Fruit fly (Drosophila melanogaster) whole organism, embryonic: ENCODE measurements around the gene CG12009.

Experiments
- Atf3 ChIP-seq: fragments of 200-800 bp; sonication (Bioruptor generic); optimal IDR thresholded peaks from 3 replicates; lab custom pipeline; 2016; ENCODE audit warnings: missing biosample characterization, missing genetic modification characterization
- CG10543 ChIP-seq: fragments of 200-800 bp; sonication (Bioruptor generic); optimal IDR thresholded peaks from 3 replicates; lab custom pipeline; 2017; ENCODE audit warnings: missing biosample characterization, mild to moderate bottlenecking, missing genetic modification characterization, moderate library complexity
- CG10565 ChIP-seq: fragments of 200-800 bp; sonication (Bioruptor generic); optimal IDR thresholded peaks from 3 replicates; lab custom pipeline; 2016; ENCODE audit warnings: missing biosample characterization, mild to moderate bottlenecking, missing genetic modification characterization
- CG11723 ChIP-seq: fragments of 200-800 bp; sonication (Bioruptor generic); optimal IDR thresholded peaks from 2 replicates; lab custom pipeline; 2017; ENCODE audit warnings: missing biosample characterization, mild to moderate bottlenecking, missing genetic modification characterization
- CG1233 ChIP-seq: fragments of 200-800 bp; sonication (Bioruptor generic); optimal IDR thresholded peaks from 4 replicates; lab custom pipeline; 2018; ENCODE audit warnings: missing biosample characterization, mild to moderate bottlenecking, missing genetic modification characterization
- CG14014 ChIP-seq: fragments of 200-800 bp; sonication (Bioruptor generic); IDR thresholded peaks from 2 replicates; pipeline ENCODE4 v1.3.6; 2022; ENCODE audit warnings: missing biosample characterization, missing genetic modification characterization
- CG14667 ChIP-seq: fragments of 200-800 bp; sonication (Bioruptor generic); IDR thresholded peaks from 2 replicates; pipeline ENCODE4 v1.3.6; 2022; ENCODE audit warnings: missing biosample characterization, missing genetic modification characterization
- CG14860 ChIP-seq: fragments of 200-800 bp; sonication (Bioruptor generic); IDR thresholded peaks from 3 replicates; pipeline ENCODE4 v1.3.6; 2022; ENCODE audit warnings: missing biosample characterization, missing genetic modification characterization; ENCODE audit not compliant: partially characterized antibody
- CG18011 ChIP-seq: fragments of 200-800 bp; sonication (Bioruptor generic); optimal IDR thresholded peaks from 2 replicates; lab custom pipeline; 2017; ENCODE audit warnings: missing biosample characterization, missing genetic modification characterization, mild to moderate bottlenecking, moderate library complexity, missing genotype
- CG18262 ChIP-seq: fragments of 200-800 bp; optimal IDR thresholded peaks from 3 replicates; lab custom pipeline; 2019; ENCODE audit warnings: missing biosample characterization, mild to moderate bottlenecking, missing genetic modification characterization, moderate library complexity
- CG2129 ChIP-seq: fragments of 200-800 bp; sonication (Bioruptor generic); IDR thresholded peaks from 2 replicates; pipeline ENCODE4 v1.3.6; 2022; ENCODE audit warnings: missing biosample characterization, missing genetic modification characterization; ENCODE audit not compliant: partially characterized antibody
- CG2678 ChIP-seq: fragments of 200-800 bp; sonication (Bioruptor generic); optimal IDR thresholded peaks from 3 replicates; lab custom pipeline; 2019; ENCODE audit warnings: missing biosample characterization, mild to moderate bottlenecking, missing genetic modification characterization, moderate library complexity
- CG31388 ChIP-seq: fragments of 200-800 bp; sonication (Bioruptor generic); optimal IDR thresholded peaks from 2 replicates; lab custom pipeline; 2016; ENCODE audit warnings: missing biosample characterization, missing genetic modification characterization
- CG31441 ChIP-seq: fragments of 200-800 bp; sonication (Bioruptor generic); IDR thresholded peaks from 2 replicates; pipeline ENCODE4 v1.3.6; 2022; ENCODE audit warnings: missing biosample characterization, missing genetic modification characterization
- CG34376 ChIP-seq: fragments of 200-800 bp; sonication (Bioruptor generic); optimal IDR thresholded peaks from 2 replicates; lab custom pipeline; 2018; ENCODE audit warnings: missing biosample characterization, mild to moderate bottlenecking, missing genetic modification characterization
- CG3726 ChIP-seq: fragments of 200-800 bp; sonication (Bioruptor generic); IDR thresholded peaks from 3 replicates; pipeline ENCODE4, ENCODE4 v1.3.6; 2022; ENCODE audit warnings: missing biosample characterization, missing genetic modification characterization
- CG4730 ChIP-seq: fragments of 200-800 bp; sonication (Bioruptor generic); IDR thresholded peaks from 2 replicates; pipeline ENCODE4 v1.3.6; 2022; ENCODE audit warnings: missing biosample characterization, missing genetic modification characterization
- CG6854 ChIP-seq: fragments of 200-800 bp; sonication (Bioruptor generic); optimal IDR thresholded peaks from 3 replicates; lab custom pipeline; 2017; ENCODE audit warnings: missing biosample characterization, mild to moderate bottlenecking, missing genetic modification characterization
- CG7786 ChIP-seq: fragments of 200-800 bp; sonication (Bioruptor generic); optimal IDR thresholded peaks from 2 replicates; lab custom pipeline; 2016; ENCODE audit warnings: missing biosample characterization, missing genetic modification characterization
- D ChIP-seq, 2 experiments: fragments of 200-800 bp in 1 of 2; fragments of >200 bp in 1 of 2; sonication (Bioruptor generic) in 1 of 2; optimal IDR thresholded peaks; 2 replicates in 1 of 2; 3 replicates in 1 of 2; lab custom pipeline; 2017; ENCODE audit warnings: mild to moderate bottlenecking in 1 of 2, missing biosample characterization in 1 of 2, missing genetic modification characterization in 1 of 2, missing genetic modification reagents in 1 of 2
- D19A ChIP-seq: fragments of 200-800 bp; optimal IDR thresholded peaks from 3 replicates; lab custom pipeline; 2019; ENCODE audit warnings: missing biosample characterization, mild to moderate bottlenecking, missing genetic modification characterization, moderate library complexity
- Dll ChIP-seq: fragments of 200-800 bp; sonication (Bioruptor generic); IDR thresholded peaks from 4 replicates; pipeline ENCODE4 v1.3.6; 2022; ENCODE audit warnings: missing biosample characterization, missing genetic modification characterization; ENCODE audit not compliant: partially characterized antibody
- Eip74EF ChIP-seq, 2 experiments: fragments of 200-800 bp in 1 of 2; fragments of >200 bp in 1 of 2; sonication (Bioruptor generic) in 1 of 2; optimal IDR thresholded peaks; 2 replicates each; lab custom pipeline; 2017 to 2019; ENCODE audit warnings: missing biosample characterization in 2 of 2, missing genetic modification characterization in 2 of 2, mild to moderate bottlenecking in 1 of 2, moderate library complexity in 1 of 2
- Hr39 ChIP-seq: fragments of >200 bp; optimal IDR thresholded peaks from 2 replicates; lab custom pipeline; 2017
- Hr51 ChIP-seq, 2 experiments: fragments of 200-800 bp; sonication (Bioruptor generic); optimal IDR thresholded peaks; 2 replicates in 1 of 2; 3 replicates in 1 of 2; lab custom pipeline; 2016 to 2018; ENCODE audit warnings: missing biosample characterization in 2 of 2, missing genetic modification characterization in 2 of 2, mild to moderate bottlenecking in 1 of 2, moderate library complexity in 1 of 2
- Hsf ChIP-seq: fragments of 200-800 bp; sonication (Bioruptor generic); optimal IDR thresholded peaks from 3 replicates; lab custom pipeline; 2016; ENCODE audit warnings: missing biosample characterization, missing genetic modification characterization
- MTF-1 ChIP-seq: fragments of 200-800 bp; sonication (Bioruptor generic); optimal IDR thresholded peaks from 2 replicates; lab custom pipeline; 2018; ENCODE audit warnings: missing biosample characterization, mild to moderate bottlenecking, missing genetic modification characterization, borderline replicate concordance
- Mad ChIP-seq: fragments of 200-800 bp; sonication (Bioruptor generic); optimal IDR thresholded peaks from 2 replicates; lab custom pipeline; 2016; ENCODE audit warnings: missing biosample characterization, missing genetic modification characterization
- Max ChIP-seq: fragments of 200-800 bp; sonication (Bioruptor generic); optimal IDR thresholded peaks from 2 replicates; lab custom pipeline; 2016; ENCODE audit warnings: missing biosample characterization, mild to moderate bottlenecking, missing genetic modification characterization
- Scr ChIP-seq: fragments of 200-800 bp; sonication (Bioruptor generic); IDR thresholded peaks from 2 replicates; pipeline ENCODE4 v1.3.6; 2022; ENCODE audit warnings: missing biosample characterization, missing genetic modification characterization; ENCODE audit not compliant: partially characterized antibody
- chinmo ChIP-seq: fragments of 200-800 bp; sonication (Bioruptor generic); IDR thresholded peaks from 4 replicates; pipeline ENCODE4 v1.3.6; 2022; ENCODE audit warnings: missing biosample characterization, missing genetic modification characterization; ENCODE audit not compliant: partially characterized antibody
- ci ChIP-seq: fragments of 200-800 bp; sonication (Bioruptor generic); IDR thresholded peaks from 3 replicates; pipeline ENCODE4 v1.3.6; 2022; ENCODE audit warnings: missing biosample characterization, missing genetic modification characterization
- crp ChIP-seq, 2 experiments: fragments of 200-800 bp; sonication (Bioruptor generic); optimal IDR thresholded peaks; 2 replicates in 1 of 2; 3 replicates in 1 of 2; lab custom pipeline; 2017; ENCODE audit warnings: missing biosample characterization in 2 of 2, missing genetic modification characterization in 2 of 2, mild to moderate bottlenecking in 1 of 2, moderate library complexity in 1 of 2
- fd3F ChIP-seq: fragments of 200-800 bp; sonication (Bioruptor generic); optimal IDR thresholded peaks from 2 replicates; lab custom pipeline; 2018; ENCODE audit warnings: missing biosample characterization, mild to moderate bottlenecking, missing genetic modification characterization, moderate library complexity
- fu2 ChIP-seq: fragments of 200-800 bp; sonication (Bioruptor generic); optimal IDR thresholded peaks from 2 replicates; lab custom pipeline; 2016; ENCODE audit warnings: missing biosample characterization, missing genetic modification characterization
- gce ChIP-seq: fragments of 200-800 bp; sonication (Bioruptor generic); IDR thresholded peaks from 3 replicates; pipeline ENCODE4 v1.3.6; 2022; ENCODE audit warnings: missing biosample characterization, missing genetic modification characterization
- kay ChIP-seq: fragments of 200-800 bp; sonication (Bioruptor generic); optimal IDR thresholded peaks from 2 replicates; lab custom pipeline; 2016; ENCODE audit warnings: missing biosample characterization, missing genetic modification characterization
- onecut ChIP-seq: fragments of 200-800 bp; sonication (Bioruptor generic); IDR thresholded peaks from 2 replicates; pipeline ENCODE4 v1.3.6; 2022; ENCODE audit warnings: missing biosample characterization, missing genetic modification characterization
- pita ChIP-seq: fragments of 200-800 bp; sonication (Bioruptor generic); optimal IDR thresholded peaks from 2 replicates; lab custom pipeline; 2017; ENCODE audit warnings: missing biosample characterization, mild to moderate bottlenecking, missing genetic modification characterization
- scrt ChIP-seq: fragments of 200-800 bp; sonication (Bioruptor generic); optimal IDR thresholded peaks from 2 replicates; lab custom pipeline; 2018; ENCODE audit warnings: missing biosample characterization, mild to moderate bottlenecking, missing genetic modification characterization, moderate library complexity
- sim ChIP-seq: fragments of 200-800 bp; sonication (Bioruptor generic); IDR thresholded peaks from 2 replicates; pipeline ENCODE4 v1.3.6; 2022; ENCODE audit warnings: missing biosample characterization, missing genetic modification characterization
- sima ChIP-seq: fragments of 200-800 bp; sonication (Bioruptor generic); optimal IDR thresholded peaks from 2 replicates; lab custom pipeline; 2016; ENCODE audit warnings: missing biosample characterization, missing genetic modification characterization
- sr ChIP-seq: fragments of 200-800 bp; sonication (Bioruptor generic); IDR thresholded peaks from 3 replicates; pipeline ENCODE4 v1.3.6; 2022; ENCODE audit warnings: missing biosample characterization, missing genetic modification characterization
- tll ChIP-seq, 2 experiments: fragments of 200-800 bp in 1 of 2; fragments of >200 bp in 1 of 2; sonication (Bioruptor generic) in 1 of 2; optimal IDR thresholded peaks; 2 replicates each; lab custom pipeline; 2017 to 2019; ENCODE audit warnings: missing biosample characterization in 2 of 2, missing genetic modification characterization in 2 of 2, mild to moderate bottlenecking in 1 of 2, moderate library complexity in 1 of 2
- tx ChIP-seq: fragments of 200-800 bp; sonication (Bioruptor generic); optimal IDR thresholded peaks from 2 replicates; lab custom pipeline; 2016; ENCODE audit warnings: missing biosample characterization, missing genetic modification characterization
- vnd ChIP-seq: fragments of 200-800 bp; sonication (Bioruptor generic); IDR thresholded peaks from 3 replicates; pipeline ENCODE4 v1.3.6; 2022; ENCODE audit warnings: missing biosample characterization, missing genetic modification characterization; ENCODE audit not compliant: partially characterized antibody
- z ChIP-seq: fragments of 200-800 bp; sonication (Bioruptor generic); IDR thresholded peaks from 3 replicates; pipeline ENCODE4 v1.3.6; 2022; ENCODE audit warnings: missing biosample characterization, missing genetic modification characterization

The CG12009 gene

DNA sequence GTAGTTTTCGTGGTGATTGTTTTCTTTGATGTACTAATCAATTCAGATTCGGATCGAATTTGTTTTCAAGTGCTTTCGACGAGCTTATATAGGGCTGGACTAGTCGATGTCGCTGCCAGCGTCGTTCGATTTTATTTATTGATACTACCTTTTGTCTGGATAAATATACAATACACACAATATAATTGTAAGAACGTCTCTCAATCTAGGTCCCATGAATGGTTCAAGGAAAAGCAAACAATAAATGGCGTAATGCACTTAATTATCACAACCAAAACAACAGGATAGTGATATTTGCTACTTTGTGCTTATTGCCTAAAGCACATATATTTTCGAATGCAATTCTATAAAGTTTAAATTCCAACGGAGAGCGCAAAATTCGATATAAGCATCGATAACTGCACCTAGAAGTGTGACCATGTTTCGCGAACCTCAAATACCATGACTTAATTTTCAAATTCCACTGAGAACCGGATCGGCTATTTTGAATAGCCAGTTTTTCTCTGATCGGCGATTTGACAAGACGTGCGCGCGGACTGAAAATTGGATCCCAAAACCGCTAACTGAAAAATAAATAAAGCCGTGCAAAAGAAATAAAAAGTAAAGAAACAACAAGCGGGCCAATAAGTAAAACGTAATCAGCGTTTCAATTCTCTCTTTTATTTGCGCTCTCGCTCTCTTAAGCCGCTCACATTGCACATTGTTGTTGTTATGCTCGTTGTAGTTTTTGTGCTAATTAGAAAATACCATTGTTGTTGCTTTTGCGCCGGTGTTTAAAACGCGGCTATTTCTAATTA, 45.3 kb downstream of the CG12009 start, which contains the start of the genes Drsl6 and kst (continued):
- TF ChIP-seq CG11723 = no peak
- no peak for TF ChIP-seq D (optimal IDR thresholded peaks at IDR 0.05; lab: Kevin White, UChicago)
- TF ChIP-seq D (GFP tag; optimal IDR thresholded peaks at IDR 0.05; lab: Kevin White, UChicago) = no peak
- no peak for TF ChIP-seq CG2129 (GFP tag; lab: Robert Waterston, UW)
- TF ChIP-seq CG3726 (GFP tag; lab: Robert Waterston, UW) = no peak
- no peak for TF ChIP-seq CG31388 (GFP tag; lab: Kevin White, UChicago)
- TF ChIP-seq CG2678 (tag; lab: Kevin White, UChicago) = no peak
- TF ChIP-seq Atf3 = no peak
- TF ChIP-seq Hr51 (GFP tag; optimal IDR thresholded peaks at IDR 0.05; lab: Kevin White, UChicago) = no peak
- TF ChIP-seq gce = peak; percentile 37; the same call in 1 of the 3 replicates
- peak; percentile 30; the same call in 1 of the 4 replicates for TF ChIP-seq Dll
- TF ChIP-seq CG34376 (GFP tag; lab: Kevin White, UChicago) = peak; percentile 62
- no peak for TF ChIP-seq D19A (tag; lab: Kevin White, UChicago)
- no peak for TF ChIP-seq kay (GFP tag; lab: Kevin White, UChicago)
- no peak for TF ChIP-seq CG10565 (GFP tag; lab: Kevin White, UChicago)
- no peak for TF ChIP-seq tx (GFP tag; lab: Kevin White, UChicago)
- TF ChIP-seq Hr39 (lab: Kevin White, UChicago) = no peak
- TF ChIP-seq onecut (GFP tag; lab: Robert Waterston, UW) = peak; percentile 24; the same call in 1 of the 2 replicates
- TF ChIP-seq Mad (GFP tag; lab: Kevin White, UChicago) = peak; percentile 3
- no peak for TF ChIP-seq CG4730 (GFP tag; lab: Robert Waterston, UW)
- no peak for TF ChIP-seq vnd (GFP tag; lab: Robert Waterston, UW)
- TF ChIP-seq Hsf (GFP tag; lab: Kevin White, UChicago) = no peak
- TF ChIP-seq z (GFP tag; lab: Robert Waterston, UW) = no peak
- peak in 1 of 2 experiments; percentile 36 for TF ChIP-seq Eip74EF (GFP tag; optimal IDR thresholded peaks at IDR 0.05; lab: Kevin White, UChicago)
- no peak for TF ChIP-seq sima (GFP tag; lab: Kevin White, UChicago)
- no peak; the same call in 1 of the 2 replicates for TF ChIP-seq Scr
- TF ChIP-seq CG14667 (GFP tag; lab: Robert Waterston, UW) = no peak
- TF ChIP-seq CG1233 (GFP tag; lab: Kevin White, UChicago) = no peak
- no peak for TF ChIP-seq fd3F (GFP tag; lab: Kevin White, UChicago)
- TF ChIP-seq CG7786 (GFP tag; lab: Kevin White, UChicago) = no peak
- TF ChIP-seq scrt (GFP tag; lab: Kevin White, UChicago) = no peak
- TF ChIP-seq Max (GFP tag; lab: Kevin White, UChicago) = no peak
- no peak; the same call in 2 of the 3 replicates for TF ChIP-seq sr (GFP tag; lab: Robert Waterston, UW)
- TF ChIP-seq ci (GFP tag; lab: Robert Waterston, UW) = peak; percentile 53; the same call in 2 of the 3 replicates
- TF ChIP-seq sim (GFP tag; lab: Robert Waterston, UW) = no peak
- peak; percentile 12; the same call in 1 of the 2 replicates for TF ChIP-seq CG14014
- no peak; the same call in 2 of the 3 replicates for TF ChIP-seq CG14860 (GFP tag; lab: Robert Waterston, UW)
- no peak for TF ChIP-seq CG31441 (GFP tag; lab: Robert Waterston, UW)
- peak; percentile 55 for TF ChIP-seq CG10543
- no peak for TF ChIP-seq fu2 (GFP tag; lab: Kevin White, UChicago)
- peak; percentile 24 for TF ChIP-seq CG6854 (GFP tag; lab: Kevin White, UChicago)
- peak; percentile 75; the same call in 2 of the 4 replicates for TF ChIP-seq chinmo (GFP tag; lab: Robert Waterston, UW)
- peak; percentile 17 for TF ChIP-seq CG18262 (tag; lab: Kevin White, UChicago)
- no peak for TF ChIP-seq pita (GFP tag; lab: Kevin White, UChicago)
- TF ChIP-seq MTF-1 (GFP tag; lab: Kevin White, UChicago) = peak; percentile 13
- TF ChIP-seq CG18011 = no peak
- TF ChIP-seq crp (GFP tag; optimal IDR thresholded peaks at IDR 0.05; lab: Kevin White, UChicago) = no peak
- TF ChIP-seq tll (GFP tag; optimal IDR thresholded peaks at IDR 0.05; lab: Kevin White, UChicago) = no peak
